Fruit fly (Drosophila melanogaster) whole organism, embryonic: ENCODE data around the gene CG17906.
A peak's percentile ranks its signal among the peaks of the same experiment; 100 is the strongest.

ENCODE experiments used
- Abd-B ChIP-seq: fragments of 200-800 bp; sonication (Bioruptor generic); optimal IDR thresholded peaks from 2 replicates; lab custom pipeline; 2018; ENCODE audit warnings: missing biosample characterization, mild to moderate bottlenecking, missing genetic modification characterization, moderate library complexity
- Atf-2 ChIP-seq: fragments of 200-800 bp; sonication (Bioruptor generic); optimal IDR thresholded peaks from 2 replicates; lab custom pipeline; 2016; ENCODE audit warnings: missing biosample characterization, missing genetic modification characterization
- CG10274 ChIP-seq: fragments of 200-800 bp; sonication (Bioruptor generic); optimal IDR thresholded peaks from 3 replicates; lab custom pipeline; 2017; ENCODE audit warnings: missing biosample characterization, mild to moderate bottlenecking, missing genetic modification characterization
- CG10431 ChIP-seq: fragments of 200-800 bp; sonication (Bioruptor generic); optimal IDR thresholded peaks from 3 replicates; lab custom pipeline; 2018; ENCODE audit warnings: missing biosample characterization, mild to moderate bottlenecking, missing genetic modification characterization
- CG11247 ChIP-seq: fragments of 200-800 bp; sonication (Bioruptor generic); IDR thresholded peaks from 2 replicates; pipeline ENCODE4 v1.3.6; 2022; ENCODE audit warnings: missing biosample characterization, missing genetic modification characterization
- CG11696 ChIP-seq: fragments of 200-800 bp; sonication (Bioruptor generic); IDR thresholded peaks from 2 replicates; pipeline ENCODE4 v1.3.6; 2022; ENCODE audit warnings: missing biosample characterization, missing genetic modification characterization
- CG1233 ChIP-seq: fragments of 200-800 bp; sonication (Bioruptor generic); optimal IDR thresholded peaks from 4 replicates; lab custom pipeline; 2018; ENCODE audit warnings: missing biosample characterization, mild to moderate bottlenecking, missing genetic modification characterization
- CG12391 ChIP-seq: fragments of 200-800 bp; sonication (Bioruptor generic); optimal IDR thresholded peaks from 3 replicates; lab custom pipeline; 2018; ENCODE audit warnings: missing biosample characterization, mild to moderate bottlenecking, missing genetic modification characterization, moderate library complexity
- CG14965 ChIP-seq: fragments of 200-800 bp; sonication (Bioruptor generic); optimal IDR thresholded peaks from 2 replicates; lab custom pipeline; 2016; ENCODE audit warnings: missing biosample characterization, missing genetic modification characterization, borderline replicate concordance
- CG1647 ChIP-seq: fragments of 200-800 bp; sonication (Bioruptor generic); optimal IDR thresholded peaks from 3 replicates; lab custom pipeline; 2016; ENCODE audit warnings: missing biosample characterization, missing genetic modification characterization
- CG18262 ChIP-seq: fragments of 200-800 bp; optimal IDR thresholded peaks from 3 replicates; lab custom pipeline; 2019; ENCODE audit warnings: missing biosample characterization, mild to moderate bottlenecking, missing genetic modification characterization, moderate library complexity
- CG18764 ChIP-seq: fragments of 200-800 bp; sonication (Bioruptor generic); optimal IDR thresholded peaks from 3 replicates; lab custom pipeline; 2016; ENCODE audit warnings: missing biosample characterization, missing genetic modification characterization
- CG4707 ChIP-seq: fragments of 200-800 bp; sonication (Bioruptor generic); optimal IDR thresholded peaks from 2 replicates; lab custom pipeline; 2018; ENCODE audit warnings: missing biosample characterization, mild to moderate bottlenecking, missing genetic modification characterization, moderate library complexity
- CG5953 ChIP-seq: fragments of 200-800 bp; sonication (Bioruptor generic); IDR thresholded peaks from 2 replicates; pipeline ENCODE4 v1.3.6; 2022; ENCODE audit warnings: missing biosample characterization, missing genetic modification characterization
- CG6791 ChIP-seq: fragments of 200-800 bp; sonication (Bioruptor generic); IDR thresholded peaks from 3 replicates; pipeline ENCODE4 v1.3.6; 2022; ENCODE audit warnings: missing biosample characterization, missing genetic modification characterization; ENCODE audit not compliant: partially characterized antibody
- CG7963 ChIP-seq: fragments of 200-800 bp; sonication (Bioruptor generic); IDR thresholded peaks from 3 replicates; pipeline ENCODE4 v1.3.6; 2022; ENCODE audit warnings: missing biosample characterization, missing genetic modification characterization; ENCODE audit not compliant: partially characterized antibody
- CG9215 ChIP-seq: fragments of 200-800 bp; sonication (Bioruptor generic); IDR thresholded peaks from 2 replicates; pipeline ENCODE4 v1.3.6; 2022; ENCODE audit warnings: missing biosample characterization, missing genetic modification characterization
- CG9727 ChIP-seq: fragments of 200-800 bp; sonication (Bioruptor generic); optimal IDR thresholded peaks from 3 replicates; lab custom pipeline; 2017; ENCODE audit warnings: missing biosample characterization, mild to moderate bottlenecking, missing genetic modification characterization
- Camta ChIP-seq: fragments of 200-800 bp; sonication (Bioruptor generic); optimal IDR thresholded peaks from 2 replicates; lab custom pipeline; 2016; ENCODE audit warnings: missing biosample characterization, missing genetic modification characterization
- CoRest ChIP-seq: fragments of 200-800 bp; sonication (Bioruptor generic); optimal IDR thresholded peaks from 3 replicates; lab custom pipeline; 2018; ENCODE audit warnings: missing biosample characterization, mild to moderate bottlenecking, missing genetic modification characterization, moderate library complexity
- CrebB ChIP-seq: fragments of 200-800 bp; sonication (Bioruptor generic); optimal IDR thresholded peaks from 3 replicates; lab custom pipeline; 2018; ENCODE audit warnings: missing biosample characterization, mild to moderate bottlenecking, missing genetic modification characterization
- Dbx ChIP-seq: fragments of 200-800 bp; sonication (Bioruptor generic); IDR thresholded peaks from 3 replicates; pipeline ENCODE4 v1.3.6; 2022; ENCODE audit warnings: missing biosample characterization, missing genetic modification characterization
- Deaf1 ChIP-seq: fragments of 200-800 bp; optimal IDR thresholded peaks from 3 replicates; lab custom pipeline; 2019; ENCODE audit warnings: missing biosample characterization, mild to moderate bottlenecking, missing genetic modification characterization, moderate library complexity
- HLH54F ChIP-seq: fragments of 200-800 bp; sonication (Bioruptor generic); optimal IDR thresholded peaks from 3 replicates; lab custom pipeline; 2016; ENCODE audit warnings: missing biosample characterization, missing genetic modification characterization
- Hey ChIP-seq: fragments of 200-800 bp; sonication (Bioruptor generic); optimal IDR thresholded peaks from 3 replicates; lab custom pipeline; 2018; ENCODE audit warnings: missing biosample characterization, mild to moderate bottlenecking, missing genetic modification characterization
- Hr51 ChIP-seq, 2 experiments: fragments of 200-800 bp; sonication (Bioruptor generic); optimal IDR thresholded peaks; 2 replicates in 1 of 2; 3 replicates in 1 of 2; lab custom pipeline; 2016 to 2018; ENCODE audit warnings: missing biosample characterization in 2 of 2, missing genetic modification characterization in 2 of 2, mild to moderate bottlenecking in 1 of 2, moderate library complexity in 1 of 2
- Max ChIP-seq: fragments of 200-800 bp; sonication (Bioruptor generic); optimal IDR thresholded peaks from 2 replicates; lab custom pipeline; 2016; ENCODE audit warnings: missing biosample characterization, mild to moderate bottlenecking, missing genetic modification characterization
- NfI ChIP-seq: fragments of 200-800 bp; sonication (Bioruptor generic); optimal IDR thresholded peaks from 3 replicates; lab custom pipeline; 2018; ENCODE audit warnings: missing biosample characterization, mild to moderate bottlenecking, missing genetic modification characterization, moderate library complexity
- ap ChIP-seq: fragments of 200-800 bp; sonication (Bioruptor generic); IDR thresholded peaks from 2 replicates; pipeline ENCODE4 v1.3.6; 2022; ENCODE audit warnings: missing biosample characterization, missing genetic modification characterization
- ato ChIP-seq: fragments of 200-800 bp; sonication (Bioruptor generic); IDR thresholded peaks from 2 replicates; pipeline ENCODE4 v1.3.6; 2022; ENCODE audit warnings: missing biosample characterization, missing genetic modification characterization; ENCODE audit not compliant: partially characterized antibody
- cato ChIP-seq: fragments of 200-800 bp; sonication (Bioruptor generic); optimal IDR thresholded peaks from 2 replicates; lab custom pipeline; 2016; ENCODE audit warnings: missing biosample characterization, missing genetic modification characterization, borderline replicate concordance
- dimm ChIP-seq: fragments of 200-800 bp; sonication (Bioruptor generic); IDR thresholded peaks from 2 replicates; pipeline ENCODE4 v1.3.6; 2022; ENCODE audit warnings: missing biosample characterization, missing genetic modification characterization
- dpn ChIP-seq, 2 experiments: fragments of 200-800 bp; sonication (Bioruptor generic); optimal IDR thresholded peaks; 3 replicates each; lab custom pipeline; 2016; ENCODE audit warnings: missing biosample characterization in 2 of 2, missing genetic modification characterization in 2 of 2
- gce ChIP-seq: fragments of 200-800 bp; sonication (Bioruptor generic); IDR thresholded peaks from 3 replicates; pipeline ENCODE4 v1.3.6; 2022; ENCODE audit warnings: missing biosample characterization, missing genetic modification characterization
- her ChIP-seq: fragments of 200-800 bp; sonication (Bioruptor generic); optimal IDR thresholded peaks from 2 replicates; lab custom pipeline; 2016; ENCODE audit warnings: missing biosample characterization, missing genetic modification characterization
- ken ChIP-seq: fragments of 200-800 bp; sonication (Bioruptor generic); IDR thresholded peaks from 3 replicates; pipeline ENCODE4 v1.3.6; 2022; ENCODE audit warnings: missing biosample characterization, missing genetic modification characterization
- klu ChIP-seq: fragments of 200-800 bp; sonication (Bioruptor generic); IDR thresholded peaks from 2 replicates; pipeline ENCODE4 v1.3.6; 2022; ENCODE audit warnings: missing biosample characterization, missing genetic modification characterization
- lab ChIP-seq: fragments of 200-800 bp; sonication (Bioruptor generic); optimal IDR thresholded peaks from 3 replicates; lab custom pipeline; 2017; ENCODE audit warnings: missing biosample characterization, missing genetic modification characterization, mild to moderate bottlenecking, moderate library complexity, missing genetic modification reagents
- maf-S ChIP-seq: fragments of 200-800 bp; sonication (Bioruptor generic); optimal IDR thresholded peaks from 2 replicates; lab custom pipeline; 2016; ENCODE audit warnings: missing biosample characterization, missing genetic modification characterization
- nerfin-1 ChIP-seq: fragments of 200-800 bp; sonication (Bioruptor generic); optimal IDR thresholded peaks from 3 replicates; lab custom pipeline; 2019; ENCODE audit warnings: missing biosample characterization, mild to moderate bottlenecking, missing genetic modification characterization, moderate library complexity
- nerfin-2 ChIP-seq: fragments of 200-800 bp; sonication (Bioruptor generic); IDR thresholded peaks from 2 replicates; pipeline ENCODE4 v1.3.6; 2022; ENCODE audit warnings: missing biosample characterization, missing genetic modification characterization; ENCODE audit not compliant: partially characterized antibody
- p53 ChIP-seq: fragments of 200-800 bp; sonication (Bioruptor generic); optimal IDR thresholded peaks from 2 replicates; lab custom pipeline; 2016; ENCODE audit warnings: missing biosample characterization, missing genetic modification characterization
- pb ChIP-seq: fragments of 200-800 bp; sonication (Bioruptor generic); optimal IDR thresholded peaks from 3 replicates; lab custom pipeline; 2016; ENCODE audit warnings: missing biosample characterization, missing genetic modification characterization
- pfk ChIP-seq: fragments of 200-800 bp; sonication (Bioruptor generic); optimal IDR thresholded peaks from 2 replicates; lab custom pipeline; 2018; ENCODE audit warnings: missing biosample characterization, mild to moderate bottlenecking, missing genetic modification characterization, moderate library complexity
- psq ChIP-seq: fragments of 200-800 bp; sonication (Bioruptor generic); optimal IDR thresholded peaks from 2 replicates; lab custom pipeline; 2017; ENCODE audit warnings: missing biosample characterization, missing genetic modification characterization
- slbo ChIP-seq: fragments of 200-800 bp; sonication (Bioruptor generic); IDR thresholded peaks from 2 replicates; pipeline ENCODE4 v1.3.6; 2022; ENCODE audit warnings: missing biosample characterization, missing genetic modification characterization
- sob ChIP-seq: fragments of 200-800 bp; sonication (Bioruptor generic); IDR thresholded peaks from 2 replicates; pipeline ENCODE4 v1.3.6; 2022; ENCODE audit warnings: missing biosample characterization, missing genetic modification characterization
- tio ChIP-seq: fragments of 200-800 bp; sonication (Bioruptor generic); optimal IDR thresholded peaks from 2 replicates; lab custom pipeline; 2017; ENCODE audit warnings: missing biosample characterization, missing genetic modification characterization, inconsistent platforms
- toy ChIP-seq: fragments of 200-800 bp; sonication (Bioruptor generic); IDR thresholded peaks from 2 replicates; pipeline ENCODE4 v1.3.6; 2022; ENCODE audit warnings: missing biosample characterization, missing genetic modification characterization
- z ChIP-seq: fragments of 200-800 bp; sonication (Bioruptor generic); IDR thresholded peaks from 3 replicates; pipeline ENCODE4 v1.3.6; 2022; ENCODE audit warnings: missing biosample characterization, missing genetic modification characterization

CG17906 gene

DNA sequence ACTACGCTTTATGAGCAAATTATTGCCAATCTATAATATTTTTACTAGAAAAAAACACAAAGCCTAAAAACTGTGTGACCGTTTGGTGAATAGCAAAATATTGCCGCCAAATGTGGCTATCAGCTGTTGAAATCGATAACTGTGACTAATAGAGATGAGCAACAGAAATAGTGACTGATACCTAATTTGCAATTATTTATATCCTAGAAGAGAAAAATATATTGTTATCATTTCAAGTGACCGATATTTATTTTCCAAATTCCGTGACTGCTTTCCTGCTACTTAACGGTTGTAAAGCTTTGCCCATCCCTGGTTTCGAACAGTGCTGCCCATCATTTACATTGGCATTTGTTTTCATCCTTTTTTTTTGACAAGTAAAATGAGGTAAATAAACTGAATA, 3.1 kb downstream of the CG17906 start, which contains the start of the genes alien and CG18661 (continued):
- peak; percentile 89 for TF ChIP-seq dimm (GFP tag; lab: Robert Waterston, UW)
- peak; percentile 98 for TF ChIP-seq slbo
- peak; percentile 78 for TF ChIP-seq her (GFP tag; lab: Kevin White, UChicago)
- TF ChIP-seq Dbx (GFP tag; lab: Robert Waterston, UW): peak; percentile 98
- TF ChIP-seq klu (GFP tag; lab: Robert Waterston, UW): peak; percentile 68; the same call in 1 of the 2 replicates
- TF ChIP-seq p53 (GFP tag; lab: Kevin White, UChicago): peak; percentile 91
- TF ChIP-seq CG1233 (GFP tag; lab: Kevin White, UChicago): peak; percentile 37
- TF ChIP-seq CG9727 (GFP tag; lab: Kevin White, UChicago): peak; percentile 58
- peak; percentile 9 for TF ChIP-seq CG14965 (GFP tag; lab: Kevin White, UChicago)
- peak; percentile 93 to 96 for TF ChIP-seq dpn (GFP tag; optimal IDR thresholded peaks at IDR 0.05; lab: Kevin White, UChicago)
- peak; percentile 93 for TF ChIP-seq Camta
- peak; percentile 33; the same call in 1 of the 2 replicates for TF ChIP-seq nerfin-2
- peak; percentile 36 for TF ChIP-seq tio (GFP tag; lab: Kevin White, UChicago)
- peak; percentile 91 for TF ChIP-seq ap
- TF ChIP-seq gce (GFP tag; lab: Robert Waterston, UW): peak; percentile 58; the same call in 2 of the 3 replicates
- peak; percentile 90 for TF ChIP-seq CG9215 (GFP tag; lab: Robert Waterston, UW)
- peak; percentile 50; the same call in 1 of the 2 replicates for TF ChIP-seq CG11696
- TF ChIP-seq CG18262: no peak
- no peak for TF ChIP-seq CG6791 (GFP tag; lab: Robert Waterston, UW)
- TF ChIP-seq Hey (tag; lab: Kevin White, UChicago): no peak
- TF ChIP-seq Abd-B (GFP tag; lab: Kevin White, UChicago): peak; percentile 96
- no peak for TF ChIP-seq z
- TF ChIP-seq pb (GFP tag; lab: Kevin White, UChicago): peak; percentile 82
- no peak for TF ChIP-seq CG7963
- peak; percentile 90 for TF ChIP-seq sob (GFP tag; lab: Robert Waterston, UW)
- peak; percentile 36; the same call in 1 of the 2 replicates for TF ChIP-seq ato (GFP tag; lab: Robert Waterston, UW)
- TF ChIP-seq Max (GFP tag; lab: Kevin White, UChicago): peak; percentile 45
- peak; percentile 95 for TF ChIP-seq Atf-2 (GFP tag; lab: Kevin White, UChicago)
- peak; percentile 74 for TF ChIP-seq psq
- peak; percentile 76 for TF ChIP-seq CG1647 (GFP tag; lab: Kevin White, UChicago)
- TF ChIP-seq Deaf1: peak; percentile 14
- peak; percentile 82 for TF ChIP-seq HLH54F
- TF ChIP-seq toy (GFP tag; lab: Robert Waterston, UW): peak; percentile 51; the same call in 1 of the 2 replicates
- TF ChIP-seq CG12391: peak; percentile 79
- no peak for TF ChIP-seq CG4707
- TF ChIP-seq CG11247 (GFP tag; lab: Robert Waterston, UW): peak; percentile 86
- TF ChIP-seq NfI (GFP tag; lab: Kevin White, UChicago): peak; percentile 95
- peak; percentile 91 for TF ChIP-seq ken
- peak; percentile 90 for TF ChIP-seq CoRest (tag; lab: Kevin White, UChicago)
- peak; percentile 72 for TF ChIP-seq lab (GFP tag; lab: Kevin White, UChicago)
- no peak for TF ChIP-seq CG10274 (GFP tag; lab: Kevin White, UChicago)
- peak; percentile 48 for TF ChIP-seq CG18764 (GFP tag; lab: Kevin White, UChicago)
- no peak for TF ChIP-seq CG10431
- peak; percentile 3 for TF ChIP-seq CrebB (tag; lab: Kevin White, UChicago)
- TF ChIP-seq pfk (GFP tag; lab: Kevin White, UChicago): no peak
- TF ChIP-seq cato (GFP tag; lab: Kevin White, UChicago): peak; percentile 32
- peak; percentile 82 to 87 for TF ChIP-seq Hr51 (GFP tag; optimal IDR thresholded peaks at IDR 0.05; lab: Kevin White, UChicago)
- TF ChIP-seq maf-S: peak; percentile 93
- peak; percentile 29 for TF ChIP-seq nerfin-1 (tag; lab: Kevin White, UChicago)
- TF ChIP-seq CG5953 (GFP tag; lab: Robert Waterston, UW): peak; percentile 91
